Fruit fly (Drosophila melanogaster) whole organism, embryonic: ENCODE results near the gene CG15446.

ENCODE experiments used
- ATbp ChIP-seq: fragments of 200-800 bp; sonication (Bioruptor generic); optimal IDR thresholded peaks from 2 replicates; lab custom pipeline; 2017; ENCODE audit warnings: missing biosample characterization, mild to moderate bottlenecking, missing genetic modification characterization, missing genetic modification reagents
- Aef1 ChIP-seq: fragments of 200-800 bp; sonication (Bioruptor generic); IDR thresholded peaks from 3 replicates; pipeline ENCODE4 v1.3.6; 2022; ENCODE audit warnings: missing biosample characterization, missing genetic modification characterization
- CG10209 ChIP-seq: fragments of 200-800 bp; sonication (Bioruptor generic); optimal IDR thresholded peaks from 3 replicates; lab custom pipeline; 2017; ENCODE audit warnings: missing biosample characterization, mild to moderate bottlenecking, missing genetic modification characterization, missing genetic modification reagents
- CG11093 ChIP-seq: fragments of 200-800 bp; sonication (Bioruptor generic); IDR thresholded peaks from 3 replicates; pipeline ENCODE4 v1.3.6; 2022; ENCODE audit warnings: missing biosample characterization, missing genetic modification characterization
- CG12391 ChIP-seq: fragments of 200-800 bp; sonication (Bioruptor generic); optimal IDR thresholded peaks from 3 replicates; lab custom pipeline; 2018; ENCODE audit warnings: missing biosample characterization, mild to moderate bottlenecking, missing genetic modification characterization, moderate library complexity
- CG12942 ChIP-seq: fragments of 200-800 bp; sonication (Bioruptor generic); optimal IDR thresholded peaks from 3 replicates; lab custom pipeline; 2016; ENCODE audit warnings: missing biosample characterization, missing genetic modification characterization
- CG14965 ChIP-seq: fragments of 200-800 bp; sonication (Bioruptor generic); optimal IDR thresholded peaks from 2 replicates; lab custom pipeline; 2016; ENCODE audit warnings: missing biosample characterization, missing genetic modification characterization, borderline replicate concordance
- CG15073 ChIP-seq: fragments of 200-800 bp; sonication (Bioruptor generic); optimal IDR thresholded peaks from 2 replicates; lab custom pipeline; 2016; ENCODE audit warnings: missing biosample characterization, missing genetic modification characterization
- CG15479 ChIP-seq: fragments of 200-800 bp; sonication (Bioruptor generic); optimal IDR thresholded peaks from 3 replicates; lab custom pipeline; 2019; ENCODE audit warnings: missing biosample characterization, mild to moderate bottlenecking, missing genetic modification characterization, moderate library complexity
- CG17328 ChIP-seq: fragments of 200-800 bp; sonication (Bioruptor generic); IDR thresholded peaks from 2 replicates; pipeline ENCODE4 v1.3.6; 2022; ENCODE audit warnings: missing biosample characterization, missing genetic modification characterization
- CG17385 ChIP-seq: fragments of 200-800 bp; sonication (Bioruptor generic); optimal IDR thresholded peaks from 3 replicates; lab custom pipeline; 2018; ENCODE audit warnings: missing biosample characterization, mild to moderate bottlenecking, missing genetic modification characterization
- CG30020 ChIP-seq: fragments of 200-800 bp; optimal IDR thresholded peaks from 2 replicates; lab custom pipeline; 2019; ENCODE audit warnings: missing biosample characterization, mild to moderate bottlenecking, missing genetic modification characterization, moderate library complexity
- CG30431 ChIP-seq: fragments of 200-800 bp; sonication (Bioruptor generic); optimal IDR thresholded peaks from 2 replicates; lab custom pipeline; 2017; ENCODE audit warnings: missing biosample characterization, missing genetic modification characterization
- CG3065 ChIP-seq: fragments of 200-800 bp; sonication (Bioruptor generic); optimal IDR thresholded peaks from 2 replicates; lab custom pipeline; 2016; ENCODE audit warnings: missing biosample characterization, missing genetic modification characterization
- CG4328 ChIP-seq: fragments of 200-800 bp; sonication (Bioruptor generic); optimal IDR thresholded peaks from 3 replicates; lab custom pipeline; 2017; ENCODE audit warnings: missing biosample characterization, missing genetic modification reagents, missing genetic modification characterization
- CG4730 ChIP-seq: fragments of 200-800 bp; sonication (Bioruptor generic); IDR thresholded peaks from 2 replicates; pipeline ENCODE4 v1.3.6; 2022; ENCODE audit warnings: missing biosample characterization, missing genetic modification characterization
- CG6765 ChIP-seq: fragments of 200-800 bp; sonication (Bioruptor generic); optimal IDR thresholded peaks from 3 replicates; lab custom pipeline; 2017; ENCODE audit warnings: missing biosample characterization, mild to moderate bottlenecking, missing genetic modification characterization
- CG6854 ChIP-seq: fragments of 200-800 bp; sonication (Bioruptor generic); optimal IDR thresholded peaks from 3 replicates; lab custom pipeline; 2017; ENCODE audit warnings: missing biosample characterization, mild to moderate bottlenecking, missing genetic modification characterization
- CG7745 ChIP-seq: fragments of 200-800 bp; sonication (Bioruptor generic); optimal IDR thresholded peaks from 2 replicates; lab custom pipeline; 2018; ENCODE audit warnings: missing biosample characterization, mild to moderate bottlenecking, missing genetic modification characterization, moderate library complexity
- CG9215 ChIP-seq: fragments of 200-800 bp; sonication (Bioruptor generic); IDR thresholded peaks from 2 replicates; pipeline ENCODE4 v1.3.6; 2022; ENCODE audit warnings: missing biosample characterization, missing genetic modification characterization
- Dll ChIP-seq: fragments of 200-800 bp; sonication (Bioruptor generic); IDR thresholded peaks from 4 replicates; pipeline ENCODE4 v1.3.6; 2022; ENCODE audit warnings: missing biosample characterization, missing genetic modification characterization; ENCODE audit not compliant: partially characterized antibody
- E2f2 ChIP-seq: fragments of 200-800 bp; sonication (Bioruptor generic); IDR thresholded peaks from 2 replicates; pipeline ENCODE4 v1.3.6; 2022; ENCODE audit warnings: missing biosample characterization, missing genetic modification characterization
- H15 ChIP-seq: fragments of 200-800 bp; sonication (Bioruptor generic); IDR thresholded peaks from 3 replicates; pipeline ENCODE4 v1.3.6; 2022; ENCODE audit warnings: missing biosample characterization, missing genetic modification characterization
- Hand ChIP-seq: fragments of 200-800 bp; sonication (Bioruptor generic); optimal IDR thresholded peaks from 2 replicates; lab custom pipeline; 2017; ENCODE audit warnings: mild to moderate bottlenecking, missing biosample characterization, missing genetic modification reagents, missing genetic modification characterization
- Nf-YC ChIP-seq: fragments of 200-800 bp; optimal IDR thresholded peaks from 3 replicates; lab custom pipeline; 2019; ENCODE audit warnings: missing biosample characterization, mild to moderate bottlenecking, missing genetic modification characterization, moderate library complexity
- Trl ChIP-seq, 3 experiments: fragments of >200 bp in 2 of 3; fragments of 200-800 bp in 1 of 3; sonication (Bioruptor generic) in 1 of 3; optimal IDR thresholded peaks; 2 replicates in 1 of 3; 3 replicates in 2 of 3; lab custom pipeline; 2016 to 2017; ENCODE audit warnings: missing biosample characterization in 1 of 3, missing genetic modification characterization in 1 of 3
- Xrp1 ChIP-seq: fragments of 200-800 bp; sonication (Bioruptor generic); IDR thresholded peaks from 2 replicates; pipeline ENCODE4 v1.3.6; 2022; ENCODE audit warnings: missing biosample characterization, missing genetic modification characterization
- cg ChIP-seq: fragments of 200-800 bp; sonication (Bioruptor generic); optimal IDR thresholded peaks from 3 replicates; lab custom pipeline; 2019; ENCODE audit warnings: missing biosample characterization, mild to moderate bottlenecking, missing genetic modification characterization, moderate library complexity
- crol ChIP-seq: fragments of 200-800 bp; sonication (Bioruptor generic); IDR thresholded peaks from 2 replicates; pipeline ENCODE4 v1.3.6; 2022; ENCODE audit warnings: missing biosample characterization, missing genetic modification characterization
- cwo ChIP-seq: fragments of 200-800 bp; sonication (Bioruptor generic); optimal IDR thresholded peaks from 3 replicates; lab custom pipeline; 2017; ENCODE audit warnings: missing biosample characterization, missing genetic modification characterization, mild to moderate bottlenecking, moderate library complexity, missing genetic modification reagents
- dmrt11E ChIP-seq: fragments of 200-800 bp; sonication (Bioruptor generic); optimal IDR thresholded peaks from 3 replicates; lab custom pipeline; 2018; ENCODE audit warnings: missing biosample characterization, mild to moderate bottlenecking, missing genetic modification characterization, moderate library complexity
- eve ChIP-seq, 2 experiments: fragments of >200 bp; optimal IDR thresholded peaks; 2 replicates each; lab custom pipeline; 2017; ENCODE audit warnings: missing biosample characterization in 2 of 2, missing genetic modification characterization in 2 of 2
- gce ChIP-seq: fragments of 200-800 bp; sonication (Bioruptor generic); IDR thresholded peaks from 3 replicates; pipeline ENCODE4 v1.3.6; 2022; ENCODE audit warnings: missing biosample characterization, missing genetic modification characterization
- insv ChIP-seq, 2 experiments: fragments of 200-800 bp; sonication (Bioruptor generic); optimal IDR thresholded peaks; 3 replicates each; lab custom pipeline; 2016 to 2018; ENCODE audit warnings: missing biosample characterization in 2 of 2, missing genetic modification characterization in 2 of 2
- ken ChIP-seq: fragments of 200-800 bp; sonication (Bioruptor generic); IDR thresholded peaks from 3 replicates; pipeline ENCODE4 v1.3.6; 2022; ENCODE audit warnings: missing biosample characterization, missing genetic modification characterization
- kni ChIP-seq: fragments of 200-800 bp; sonication (Bioruptor generic); optimal IDR thresholded peaks from 3 replicates; lab custom pipeline; 2017; ENCODE audit warnings: mild to moderate bottlenecking, missing biosample characterization, missing genetic modification reagents, missing genetic modification characterization
- lmd ChIP-seq: fragments of 200-800 bp; sonication (Bioruptor generic); IDR thresholded peaks from 2 replicates; pipeline ENCODE4 v1.3.6; 2022; ENCODE audit warnings: missing biosample characterization, missing genetic modification characterization
- nerfin-1 ChIP-seq: fragments of 200-800 bp; sonication (Bioruptor generic); optimal IDR thresholded peaks from 3 replicates; lab custom pipeline; 2019; ENCODE audit warnings: missing biosample characterization, mild to moderate bottlenecking, missing genetic modification characterization, moderate library complexity
- p53 ChIP-seq: fragments of 200-800 bp; sonication (Bioruptor generic); optimal IDR thresholded peaks from 2 replicates; lab custom pipeline; 2016; ENCODE audit warnings: missing biosample characterization, missing genetic modification characterization
- pb ChIP-seq: fragments of 200-800 bp; sonication (Bioruptor generic); optimal IDR thresholded peaks from 3 replicates; lab custom pipeline; 2016; ENCODE audit warnings: missing biosample characterization, missing genetic modification characterization
- pho ChIP-seq: fragments of 200-800 bp; sonication (Bioruptor generic); optimal IDR thresholded peaks from 2 replicates; lab custom pipeline; 2016; ENCODE audit warnings: missing biosample characterization, missing genetic modification characterization
- phol ChIP-seq: fragments of 200-800 bp; sonication (Bioruptor generic); optimal IDR thresholded peaks from 3 replicates; lab custom pipeline; 2018; ENCODE audit warnings: missing biosample characterization, mild to moderate bottlenecking, missing genetic modification characterization, moderate library complexity
- pros ChIP-seq: fragments of 200-800 bp; sonication (Bioruptor generic); optimal IDR thresholded peaks from 3 replicates; lab custom pipeline; 2019; ENCODE audit warnings: missing biosample characterization, mild to moderate bottlenecking, missing genetic modification characterization, moderate library complexity
- scrt ChIP-seq: fragments of 200-800 bp; sonication (Bioruptor generic); optimal IDR thresholded peaks from 2 replicates; lab custom pipeline; 2018; ENCODE audit warnings: missing biosample characterization, mild to moderate bottlenecking, missing genetic modification characterization, moderate library complexity
- slou ChIP-seq: fragments of 200-800 bp; sonication (Bioruptor generic); optimal IDR thresholded peaks from 3 replicates; lab custom pipeline; 2016; ENCODE audit warnings: missing biosample characterization, missing genetic modification characterization
- so ChIP-seq: fragments of 200-800 bp; sonication (Bioruptor generic); IDR thresholded peaks from 3 replicates; pipeline ENCODE4 v1.3.6; 2022; ENCODE audit warnings: missing biosample characterization, missing genetic modification characterization
- vfl ChIP-seq: fragments of 200-800 bp; sonication (Bioruptor generic); optimal IDR thresholded peaks from 2 replicates; lab custom pipeline; 2016; ENCODE audit warnings: missing biosample characterization, missing genetic modification characterization
- vvl ChIP-seq: fragments of 200-800 bp; sonication (Bioruptor generic); IDR thresholded peaks from 2 replicates; pipeline ENCODE4 v1.3.6; 2022; ENCODE audit warnings: missing biosample characterization, missing genetic modification characterization
- wor ChIP-seq: fragments of 200-800 bp; sonication (Bioruptor generic); IDR thresholded peaks from 2 replicates; pipeline ENCODE4 v1.3.6; 2022; ENCODE audit warnings: missing biosample characterization, missing genetic modification characterization

CG15446 gene

DNA sequence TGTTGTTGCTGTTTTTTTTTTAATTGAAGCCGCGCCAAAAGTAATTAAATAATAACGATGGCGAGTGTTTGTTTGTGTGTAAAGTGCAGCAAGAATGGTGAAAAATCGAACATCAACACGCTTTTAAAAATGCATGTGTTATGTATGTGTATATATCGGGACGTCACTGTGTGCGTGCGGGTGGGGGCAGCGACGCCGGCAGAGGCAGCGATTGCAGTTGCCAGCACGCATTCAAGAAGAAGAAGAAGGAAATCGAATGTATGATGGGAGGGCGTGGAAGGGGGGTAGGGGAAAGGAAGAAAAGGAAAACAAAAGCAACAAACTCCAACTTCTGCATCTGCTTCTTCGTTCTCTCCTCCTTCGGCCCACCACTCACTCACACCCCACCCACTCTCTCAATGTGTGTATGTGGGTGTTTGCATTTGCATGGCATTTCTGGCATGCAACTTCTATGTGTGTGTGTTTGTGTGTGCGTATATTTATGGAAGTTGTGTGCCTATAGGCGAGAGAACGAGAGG lies 47.0 kb downstream of the CG15446 start (continued):
- TF ChIP-seq p53 (GFP tag; lab: Kevin White, UChicago) (no peak), crol (peak; percentile 93), Aef1 (no peak), CG15073 (GFP tag; lab: Kevin White, UChicago) (peak; percentile 75), ken (0 out of 3 replicates have a peak, but pooled peaks have one; percentile 28), gce (GFP tag; lab: Robert Waterston, UW) (0 out of 3 replicates have a peak, but pooled peaks have one; percentile 13), vfl (GFP tag; lab: Kevin White, UChicago) (no peak), CG15479 (GFP tag; lab: Kevin White, UChicago) (no peak), CG10209 (GFP tag; lab: Kevin White, UChicago) (no peak), kni (GFP tag; lab: Kevin White, UChicago) (peak; percentile 15), ATbp (GFP tag; lab: Kevin White, UChicago) (no peak), pros (GFP tag; lab: Kevin White, UChicago) (peak; percentile 10), CG30020 (tag; lab: Kevin White, UChicago) (no peak), pho (GFP tag; lab: Kevin White, UChicago) (no peak), CG3065 (GFP tag; lab: Kevin White, UChicago) (no peak), so (GFP tag; lab: Robert Waterston, UW) (no peak), CG14965 (GFP tag; lab: Kevin White, UChicago) (no peak), CG17328 (GFP tag; lab: Robert Waterston, UW) (no peak), CG30431 (GFP tag; lab: Kevin White, UChicago) (no peak), pb (GFP tag; lab: Kevin White, UChicago) (no peak), CG4730 (GFP tag; lab: Robert Waterston, UW) (no peak), wor (no peak), cg (GFP tag; lab: Kevin White, UChicago) (peak; percentile 81), insv (GFP tag; optimal IDR thresholded peaks at IDR 0.05; lab: Kevin White, UChicago) (no peak), vvl (peak; percentile 12; the same call in 1 of the 2 replicates), Xrp1 (GFP tag; lab: Robert Waterston, UW) (no peak), dmrt11E (tag; lab: Kevin White, UChicago) (no peak), Trl (optimal IDR thresholded peaks at IDR 0.05; lab: Kevin White, UChicago) (peak in 1 of 2 experiments; percentile 5), Trl (GFP tag; optimal IDR thresholded peaks at IDR 0.05; lab: Kevin White, UChicago) (no peak), Hand (no peak), CG6765 (GFP tag; lab: Kevin White, UChicago) (no peak), CG17385 (GFP tag; lab: Kevin White, UChicago) (peak; percentile 85), CG6854 (GFP tag; lab: Kevin White, UChicago) (no peak)

DNA sequence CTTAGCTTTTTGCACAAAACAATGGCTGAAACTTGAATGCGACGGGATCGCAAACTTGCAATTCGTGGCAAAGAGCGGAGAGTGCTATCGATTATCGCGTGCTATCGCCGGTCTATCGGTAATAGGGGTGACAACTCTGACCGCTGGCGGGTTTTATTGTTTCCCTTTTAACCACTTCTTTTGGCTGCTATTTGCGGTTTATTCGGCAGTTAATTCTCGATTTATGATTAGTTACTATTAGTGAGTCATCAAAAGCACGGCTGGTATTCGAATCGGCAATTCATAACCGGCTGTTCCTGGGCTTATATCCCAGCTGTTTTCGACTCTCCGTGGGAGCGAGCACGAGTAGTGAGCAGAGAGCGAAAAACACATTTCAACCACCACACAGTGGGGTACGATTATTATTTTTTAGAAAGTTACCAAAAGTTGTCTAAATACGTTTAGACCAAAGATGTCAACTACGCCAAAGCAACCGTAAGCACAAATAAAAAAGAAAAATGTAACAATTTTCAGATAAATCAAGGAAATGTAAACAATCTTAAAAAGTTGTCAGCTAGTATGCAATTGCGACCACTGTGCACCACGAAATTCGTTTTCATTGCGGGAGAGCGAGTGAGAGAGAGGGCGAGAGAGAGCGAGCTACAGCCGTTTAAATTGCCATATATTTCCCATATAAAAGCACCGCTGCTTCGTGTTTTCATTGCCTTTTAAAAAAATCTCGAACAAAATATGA lies 48.0 kb downstream of the CG15446 start, which contains the start of the genes Stt3A and bves:
TSS of gene Stt3A (minus strand) at position 89 of the 733 bp plus-strand sequence.
TSS of gene bves (plus strand) at position 115 of the 733 bp plus-strand sequence.
- peak; percentile 89 for TF ChIP-seq E2f2 (GFP tag; lab: Robert Waterston, UW)
- peak; percentile 97 for TF ChIP-seq lmd (GFP tag; lab: Robert Waterston, UW)
- peak; percentile 87 for TF ChIP-seq CG30020 (tag; lab: Kevin White, UChicago)
- TF ChIP-seq CG4328 (GFP tag; lab: Kevin White, UChicago), result peak; percentile 96
- peak; percentile 87 for TF ChIP-seq CG7745 (tag; lab: Kevin White, UChicago)
- TF ChIP-seq scrt (GFP tag; lab: Kevin White, UChicago), result peak; percentile 96
- TF ChIP-seq Dll (GFP tag; lab: Robert Waterston, UW), result peak; percentile 75
- peak; percentile 97 for TF ChIP-seq nerfin-1 (tag; lab: Kevin White, UChicago)
- peak; percentile 93 for TF ChIP-seq CG9215
- peak; percentile 92 for TF ChIP-seq slou (GFP tag; lab: Kevin White, UChicago)
- TF ChIP-seq CG12942 (GFP tag; lab: Kevin White, UChicago), result peak; percentile 96
- TF ChIP-seq cwo (GFP tag; lab: Kevin White, UChicago), result peak; percentile 97
- peak; percentile 99 for TF ChIP-seq CG12391 (tag; lab: Kevin White, UChicago)
- TF ChIP-seq phol, result peak; percentile 97
- peak; percentile 94 for TF ChIP-seq CG11093 (GFP tag; lab: Robert Waterston, UW)
- peak; percentile 89 for TF ChIP-seq Nf-YC (tag; lab: Kevin White, UChicago)
- TF ChIP-seq H15, result peak; percentile 93
- TF ChIP-seq eve (GFP tag; optimal IDR thresholded peaks at IDR 0.05; lab: Kevin White, UChicago), result peak; percentile 75 to 99
